Worm (Caenorhabditis elegans) whole organism, late embryonic: ENCODE data around the gene eif-2Bepsilon.

ENCODE experiments used
- C38D4.7 ChIP-seq: fragments of 200-800 bp; sonication (Bioruptor generic); optimal IDR thresholded peaks from 2 replicates; lab custom pipeline; 2018; ENCODE audit warnings: mild to moderate bottlenecking, missing genetic modification characterization, moderate library complexity, missing compliant biosample characterization
- F13H6.1 ChIP-seq: sonication (generic microtip); optimal IDR thresholded peaks from 2 replicates; lab custom pipeline; 2016; ENCODE audit warnings: missing genetic modification characterization, missing compliant biosample characterization
- K02D7.2 ChIP-seq: sonication (generic microtip); optimal IDR thresholded peaks from 2 replicates; lab custom pipeline; 2017; ENCODE audit warnings: mild to moderate bottlenecking, missing genetic modification characterization, missing compliant biosample characterization
- T23F11.4 ChIP-seq: fragments of 200-800 bp; sonication (Bioruptor generic); optimal IDR thresholded peaks from 2 replicates; lab custom pipeline; 2018; ENCODE audit warnings: mild to moderate bottlenecking, missing genetic modification characterization, missing compliant biosample characterization
- Y22D7AL.16 ChIP-seq: sonication (generic microtip); optimal IDR thresholded peaks from 2 replicates; lab custom pipeline; 2016; ENCODE audit warnings: missing genetic modification characterization, missing compliant biosample characterization
- ama-1 ChIP-seq: fragments of 150-350 bp; optimal IDR thresholded peaks from 2 replicates; lab custom pipeline; 2014
- ceh-18 ChIP-seq: sonication (generic microtip); optimal IDR thresholded peaks from 2 replicates; lab custom pipeline; 2016; ENCODE audit warnings: missing genetic modification characterization, missing compliant biosample characterization
- ceh-2 ChIP-seq: sonication (generic microtip); optimal IDR thresholded peaks from 2 replicates; lab custom pipeline; 2016; ENCODE audit warnings: missing genotype, missing genetic modification characterization, missing compliant biosample characterization
- ceh-22 ChIP-seq: sonication (generic microtip); optimal IDR thresholded peaks from 2 replicates; lab custom pipeline; 2017; ENCODE audit warnings: missing biosample characterization, missing genetic modification characterization
- ceh-24 ChIP-seq: sonication (generic microtip); optimal IDR thresholded peaks from 2 replicates; lab custom pipeline; 2016; ENCODE audit warnings: mild to moderate bottlenecking, missing genetic modification characterization, missing compliant biosample characterization
- ceh-34 ChIP-seq: sonication (generic microtip); optimal IDR thresholded peaks from 2 replicates; lab custom pipeline; 2016; ENCODE audit warnings: mild to moderate bottlenecking, missing genetic modification characterization, missing compliant biosample characterization
- ceh-48 ChIP-seq: sonication (generic microtip); optimal IDR thresholded peaks from 2 replicates; lab custom pipeline; 2016; ENCODE audit warnings: missing genetic modification characterization, inconsistent platforms, missing compliant biosample characterization
- dmd-4 ChIP-seq: sonication (generic microtip); optimal IDR thresholded peaks from 2 replicates; lab custom pipeline; 2016; ENCODE audit warnings: borderline replicate concordance, missing genetic modification characterization, missing compliant biosample characterization
- elt-4 ChIP-seq: sonication (generic microtip); optimal IDR thresholded peaks from 2 replicates; lab custom pipeline; 2016; ENCODE audit warnings: missing genetic modification characterization, missing compliant biosample characterization
- ets-4 ChIP-seq: sonication (generic microtip); optimal IDR thresholded peaks from 2 replicates; lab custom pipeline; 2016; ENCODE audit warnings: missing genetic modification characterization, missing compliant biosample characterization
- eyg-1 ChIP-seq: sonication (generic microtip); optimal IDR thresholded peaks from 2 replicates; lab custom pipeline; 2016; ENCODE audit warnings: missing genotype, missing genetic modification characterization, missing compliant biosample characterization
- fax-1 ChIP-seq: sonication (generic microtip); optimal IDR thresholded peaks from 2 replicates; lab custom pipeline; 2016; ENCODE audit warnings: missing genotype, missing genetic modification characterization, missing compliant biosample characterization
- fkh-10 ChIP-seq: fragments of 150-350 bp; optimal IDR thresholded peaks from 2 replicates; lab custom pipeline; 2014; ENCODE audit warnings: missing biosample characterization, missing genetic modification reagents, missing genetic modification characterization
- gmeb-2 ChIP-seq: sonication (generic microtip); optimal IDR thresholded peaks from 2 replicates; lab custom pipeline; 2016; ENCODE audit warnings: missing genetic modification characterization, inconsistent platforms, missing compliant biosample characterization
- hlh-13 ChIP-seq: fragments of 200-800 bp; sonication (Bioruptor generic); optimal IDR thresholded peaks from 2 replicates; lab custom pipeline; 2018; ENCODE audit warnings: mild to moderate bottlenecking, missing genetic modification characterization, missing compliant biosample characterization
- hlh-6 ChIP-seq: sonication (generic microtip); optimal IDR thresholded peaks from 2 replicates; lab custom pipeline; 2016; ENCODE audit warnings: missing genotype, missing genetic modification characterization, missing compliant biosample characterization
- hlh-8 ChIP-seq: sonication (generic microtip); optimal IDR thresholded peaks from 2 replicates; lab custom pipeline; 2016; ENCODE audit warnings: missing genotype, missing genetic modification characterization, missing compliant biosample characterization
- lim-6 ChIP-seq: sonication (generic microtip); optimal IDR thresholded peaks from 2 replicates; lab custom pipeline; 2016; ENCODE audit warnings: missing genetic modification characterization, missing compliant biosample characterization
- lin-11 ChIP-seq: fragments of 200-800 bp; sonication (Bioruptor generic); optimal IDR thresholded peaks from 2 replicates; lab custom pipeline; 2018; ENCODE audit warnings: mild to moderate bottlenecking, missing genetic modification characterization, missing compliant biosample characterization
- madf-2 ChIP-seq: sonication (generic microtip); optimal IDR thresholded peaks from 2 replicates; lab custom pipeline; 2017; ENCODE audit warnings: missing genetic modification characterization, missing compliant biosample characterization
- nfya-1 ChIP-seq: sonication (generic microtip); optimal IDR thresholded peaks from 2 replicates; lab custom pipeline; 2017; ENCODE audit warnings: missing genetic modification characterization, mild to moderate bottlenecking, missing compliant biosample characterization, antibody characterized with exemption, moderate library complexity
- nhr-232 ChIP-seq: sonication (generic microtip); optimal IDR thresholded peaks from 2 replicates; lab custom pipeline; 2016; ENCODE audit warnings: missing genetic modification characterization, missing compliant biosample characterization
- odd-2 ChIP-seq: sonication (generic microtip); optimal IDR thresholded peaks from 2 replicates; lab custom pipeline; 2017; ENCODE audit warnings: antibody characterized with exemption, mild to moderate bottlenecking, missing genetic modification characterization, missing compliant biosample characterization
- pat-9 ChIP-seq: fragments of 200-800 bp; sonication (Bioruptor generic); optimal IDR thresholded peaks from 2 replicates; lab custom pipeline; 2018; ENCODE audit warnings: mild to moderate bottlenecking, missing genetic modification characterization, moderate library complexity, missing compliant biosample characterization
- pax-1 ChIP-seq: fragments of 150-350 bp; optimal IDR thresholded peaks from 2 replicates; lab custom pipeline; 2014; ENCODE audit warnings: missing biosample characterization, missing genetic modification characterization
- pha-4 ChIP-seq: fragments of 150-350 bp; optimal IDR thresholded peaks from 2 replicates; lab custom pipeline; 2018; ENCODE audit warnings: missing biosample characterization, missing genetic modification reagents, missing genetic modification characterization
- pqm-1 ChIP-seq: sonication (generic microtip); optimal IDR thresholded peaks from 2 replicates; lab custom pipeline; 2016; ENCODE audit warnings: missing genetic modification characterization, missing compliant biosample characterization
- rnt-1 ChIP-seq: sonication (generic microtip); optimal IDR thresholded peaks from 2 replicates; lab custom pipeline; 2016; ENCODE audit warnings: missing genetic modification characterization, missing compliant biosample characterization
- sox-4 ChIP-seq: sonication (generic microtip); optimal IDR thresholded peaks from 2 replicates; lab custom pipeline; 2017; ENCODE audit warnings: mild to moderate bottlenecking, missing genetic modification characterization, inconsistent platforms, missing compliant biosample characterization
- syd-9 ChIP-seq: sonication (generic microtip); optimal IDR thresholded peaks from 2 replicates; lab custom pipeline; 2016; ENCODE audit warnings: mild to moderate bottlenecking, missing genetic modification characterization, moderate library complexity, missing compliant biosample characterization
- tbx-2 ChIP-seq: sonication (generic microtip); optimal IDR thresholded peaks from 2 replicates; lab custom pipeline; 2016; ENCODE audit warnings: missing genetic modification characterization, missing compliant biosample characterization
- unc-3 ChIP-seq, 2 experiments: fragments of 200-800 bp in 1 of 2; sonication (Bioruptor generic) in 1 of 2; sonication (generic microtip) in 1 of 2; conservative IDR thresholded peaks in 1 of 2; optimal IDR thresholded peaks in 1 of 2; 2 replicates each; pipeline versions ENCODE4 v1.3.6 to Lab custom; 2016 to 2022; ENCODE audit warnings: missing compliant biosample characterization in 2 of 2, missing genetic modification characterization in 2 of 2, missing genetic modification reagents in 1 of 2
- unc-55 ChIP-seq: sonication (generic microtip); optimal IDR thresholded peaks from 2 replicates; lab custom pipeline; 2017; ENCODE audit warnings: missing biosample characterization, missing genetic modification reagents, missing genetic modification characterization
- zip-5 ChIP-seq: sonication (generic microtip); optimal IDR thresholded peaks from 2 replicates; lab custom pipeline; 2016; ENCODE audit warnings: missing genetic modification characterization, missing compliant biosample characterization
- ztf-16 ChIP-seq: sonication (generic microtip); optimal IDR thresholded peaks from 2 replicates; lab custom pipeline; 2017; ENCODE audit warnings: missing genetic modification characterization, missing compliant biosample characterization

eif-2Bepsilon gene

DNA sequence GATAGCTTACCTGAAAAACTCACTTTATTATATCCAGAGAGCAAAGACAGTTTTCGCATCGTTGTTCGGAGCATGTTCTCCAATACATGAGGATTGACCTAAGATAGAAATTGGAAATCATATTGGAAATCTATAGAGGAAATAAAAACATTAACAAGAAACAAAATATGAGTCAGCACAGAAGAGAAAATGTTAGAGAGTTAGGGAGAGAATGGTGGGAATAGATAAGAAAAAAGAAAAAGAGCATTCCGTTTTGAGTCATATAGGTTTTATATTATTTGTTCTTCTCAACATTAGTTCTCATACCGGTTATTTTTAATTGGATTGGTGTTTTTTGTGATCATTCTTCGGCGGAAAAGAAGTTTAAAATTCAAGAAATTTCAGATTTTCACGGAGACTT lies 23.2 kb downstream of the eif-2Bepsilon start, which contains the start of gene hgap-2:
TSS of gene hgap-2 (minus strand) at position 101 of the 400 bp plus-strand sequence.
- TF ChIP-seq pax-1 (tag; lab: Kevin White, UChicago) (no peak), T23F11.4 (GFP tag; lab: Kevin White, UChicago) (no peak), ceh-34 (tag; lab: Kevin White, UChicago) (no peak), C38D4.7 (GFP tag; lab: Kevin White, UChicago) (no peak), odd-2 (no peak), hlh-13 (no peak), sox-4 (tag; lab: Kevin White, UChicago) (no peak), hlh-8 (no peak), lin-11 (no peak)

- no peak for TF ChIP-seq fkh-10 (GFP tag; lab: Kevin White, UChicago)
- TF ChIP-seq lim-6 (tag; lab: Kevin White, UChicago): no peak
- no peak for TF ChIP-seq pqm-1
- TF ChIP-seq lin-11: no peak
These were observed 24.0 kb downstream of the eif-2Bepsilon start, which contains the start of gene C34C6.9 for ce11 chrII:8685623-8686022. C34C6.9 (plus strand) TSS chrII:8685923.

- TF ChIP-seq dmd-4 (tag; lab: Kevin White, UChicago) (no peak), F13H6.1 (no peak), pax-1 (tag; lab: Kevin White, UChicago) (no peak), tbx-2 (tag; lab: Kevin White, UChicago) (no peak), ama-1 (lab: Kevin White, UChicago) (no peak), nhr-232 (tag; lab: Kevin White, UChicago) (no peak), nfya-1 (tag; lab: Kevin White, UChicago) (no peak), T23F11.4 (GFP tag; lab: Kevin White, UChicago) (no peak), pat-9 (no peak), pha-4 (tag; lab: Kevin White, UChicago) (no peak), ceh-34 (tag; lab: Kevin White, UChicago) (no peak), ceh-48 (tag; lab: Kevin White, UChicago) (no peak), C38D4.7 (GFP tag; lab: Kevin White, UChicago) (no peak), ztf-16 (tag; lab: Kevin White, UChicago) (no peak), unc-3 (GFP tag; conservative IDR thresholded peaks at IDR 0.05; lab: Robert Waterston, UW) (no peak), unc-3 (tag; optimal IDR thresholded peaks at IDR 0.05; lab: Kevin White, UChicago) (no peak), eyg-1 (no peak), syd-9 (tag; lab: Kevin White, UChicago) (no peak)
These were observed 29.8 kb downstream of the eif-2Bepsilon start, which contains the start of gene C34C6.3 for ce11 chrII:8691344-8691960. C34C6.3 (plus strand) TSS chrII:8691910.

ce11 chrII:8695783-8696182 lies 34.1 kb downstream of the eif-2Bepsilon start, which contains the start of gene C34C6.10:
C34C6.10 (minus strand) TSS chrII:8695883.
- no peak for TF ChIP-seq ets-4 (tag; lab: Kevin White, UChicago)
- no peak for TF ChIP-seq lim-6 (tag; lab: Kevin White, UChicago)
- TF ChIP-seq hlh-6 (tag; lab: Kevin White, UChicago): no peak
- TF ChIP-seq ceh-22 (tag; lab: Kevin White, UChicago): no peak
- no peak for TF ChIP-seq ceh-24 (tag; lab: Kevin White, UChicago)
- no peak for TF ChIP-seq zip-5 (tag; lab: Kevin White, UChicago)
- no peak for TF ChIP-seq ceh-34 (tag; lab: Kevin White, UChicago)
- no peak for TF ChIP-seq rnt-1

- TF ChIP-seq ama-1 (lab: Kevin White, UChicago) (no peak), ceh-48 (tag; lab: Kevin White, UChicago) (no peak), unc-3 (GFP tag; conservative IDR thresholded peaks at IDR 0.05; lab: Robert Waterston, UW) (no peak), unc-3 (tag; optimal IDR thresholded peaks at IDR 0.05; lab: Kevin White, UChicago) (no peak), elt-4 (tag; lab: Kevin White, UChicago) (no peak), dmd-4 (tag; lab: Kevin White, UChicago) (no peak), fax-1 (tag; lab: Kevin White, UChicago) (no peak), tbx-2 (tag; lab: Kevin White, UChicago) (no peak), ceh-2 (no peak), madf-2 (tag; lab: Kevin White, UChicago) (no peak), pax-1 (tag; lab: Kevin White, UChicago) (no peak), unc-55 (GFP tag; lab: Kevin White, UChicago) (no peak), odd-2 (no peak), T23F11.4 (GFP tag; lab: Kevin White, UChicago) (no peak), K02D7.2 (tag; lab: Kevin White, UChicago) (no peak), ceh-18 (tag; lab: Kevin White, UChicago) (no peak), gmeb-2 (no peak), ceh-34 (tag; lab: Kevin White, UChicago) (no peak), Y22D7AL.16 (tag; lab: Kevin White, UChicago) (no peak)
These were observed 37.2 kb downstream of the eif-2Bepsilon start, which contains the start of gene chdh-1 for ce11 chrII:8698828-8699227. chdh-1 (minus strand) TSS chrII:8698928.
